Fruit fly (Drosophila melanogaster) whole organism, wandering third instar larva: ENCODE data around the gene CG32939.
A peak's percentile ranks its signal among the peaks of the same experiment; 100 is the strongest.

Source experiments
- Abd-B ChIP-seq: fragments of >200 bp; optimal IDR thresholded peaks from 2 replicates; lab custom pipeline; 2017; ENCODE audit warnings: missing biosample characterization, missing genetic modification characterization
- CG32264 ChIP-seq: fragments of 200-800 bp; sonication (Bioruptor generic); optimal IDR thresholded peaks from 2 replicates; lab custom pipeline; 2016; ENCODE audit warnings: missing biosample characterization, missing genetic modification characterization
- CG9705 ChIP-seq: fragments of 200-800 bp; sonication (Bioruptor generic); optimal IDR thresholded peaks from 2 replicates; lab custom pipeline; 2018; ENCODE audit warnings: missing biosample characterization, mild to moderate bottlenecking, missing genetic modification characterization
- CrebA ChIP-seq: fragments of 200-800 bp; sonication (Bioruptor generic); optimal IDR thresholded peaks from 2 replicates; lab custom pipeline; 2016; ENCODE audit warnings: missing biosample characterization, mild to moderate bottlenecking, missing genetic modification characterization, borderline replicate concordance
- Dfd ChIP-seq: fragments of >200 bp; optimal IDR thresholded peaks from 2 replicates; lab custom pipeline; 2017; ENCODE audit warnings: missing biosample characterization, missing genetic modification characterization
- Dif ChIP-seq: fragments of 200-275, 200-300 bp; sonication (Bioruptor generic); optimal IDR thresholded peaks from 2 replicates; lab custom pipeline; 2018; ENCODE audit warnings: missing biosample characterization, missing genetic modification characterization; ENCODE audit not compliant: partially characterized antibody
- GATAd ChIP-seq: sonication (Bioruptor generic); optimal IDR thresholded peaks from 2 replicates; lab custom pipeline; 2016; ENCODE audit warnings: missing biosample characterization, missing genetic modification characterization
- HLH106 ChIP-seq: fragments of 200-800 bp; optimal IDR thresholded peaks from 3 replicates; lab custom pipeline; 2019; ENCODE audit warnings: missing biosample characterization, mild to moderate bottlenecking, missing genetic modification characterization, moderate library complexity
- Hnf4 ChIP-seq: fragments of 200-800 bp; sonication (Bioruptor generic); optimal IDR thresholded peaks from 2 replicates; lab custom pipeline; 2016; ENCODE audit warnings: missing biosample characterization, mild to moderate bottlenecking, missing genetic modification characterization
- Hr78 ChIP-seq: fragments of >200 bp; optimal IDR thresholded peaks from 2 replicates; lab custom pipeline; 2017; ENCODE audit warnings: missing biosample characterization, missing genetic modification characterization
- Hr83 ChIP-seq: fragments of 200-300 bp; sonication (Bioruptor generic); optimal IDR thresholded peaks from 2 replicates; lab custom pipeline; 2016; ENCODE audit warnings: missing biosample characterization, mild to moderate bottlenecking, missing genetic modification characterization, moderate library complexity; ENCODE audit not compliant: poor library complexity, severe bottlenecking
- Jra ChIP-seq: sonication (Bioruptor generic); optimal IDR thresholded peaks from 2 replicates; lab custom pipeline; 2016; ENCODE audit warnings: missing biosample characterization, missing genetic modification characterization
- Mio ChIP-seq: sonication (Bioruptor generic); optimal IDR thresholded peaks from 2 replicates; lab custom pipeline; 2016; ENCODE audit warnings: missing biosample characterization, missing genetic modification characterization
- Myc ChIP-seq: fragments of >200 bp; optimal IDR thresholded peaks from 2 replicates; lab custom pipeline; 2017
- N ChIP-seq: fragments of >200 bp; optimal IDR thresholded peaks from 2 replicates; lab custom pipeline; 2018; ENCODE audit warnings: missing biosample characterization, missing external identifiers, missing genetic modification characterization
- OdsH ChIP-seq: fragments of 200-800 bp; sonication (Bioruptor generic); optimal IDR thresholded peaks from 2 replicates; lab custom pipeline; 2016; ENCODE audit warnings: missing biosample characterization, mild to moderate bottlenecking, missing genetic modification characterization
- Rel ChIP-seq, 2 experiments: fragments of 200-800 bp; sonication (Bioruptor generic) in 1 of 2; optimal IDR thresholded peaks; 2 replicates in 1 of 2; 3 replicates in 1 of 2; lab custom pipeline; 2016 to 2019; ENCODE audit warnings: mild to moderate bottlenecking in 2 of 2, missing biosample characterization in 2 of 2, missing genetic modification characterization in 2 of 2, moderate library complexity in 1 of 2
- Sp1 ChIP-seq: fragments of 200-800 bp; sonication (Bioruptor generic); optimal IDR thresholded peaks from 3 replicates; lab custom pipeline; 2019; ENCODE audit warnings: missing biosample characterization, mild to moderate bottlenecking, missing genetic modification characterization, moderate library complexity
- Vsx2 ChIP-seq: fragments of 200-300, 225-300 bp; sonication (Bioruptor generic); optimal IDR thresholded peaks from 2 replicates; lab custom pipeline; 2018; ENCODE audit warnings: missing biosample characterization, missing genetic modification characterization; ENCODE audit not compliant: partially characterized antibody
- br ChIP-seq: fragments of 200-800 bp; sonication (Bioruptor generic); optimal IDR thresholded peaks from 2 replicates; lab custom pipeline; 2016; ENCODE audit warnings: missing biosample characterization, missing genetic modification characterization
- brk ChIP-seq: fragments of 200-800 bp; sonication (Bioruptor generic); optimal IDR thresholded peaks from 2 replicates; lab custom pipeline; 2016; ENCODE audit warnings: missing biosample characterization, mild to moderate bottlenecking, missing genetic modification characterization
- dl ChIP-seq, 2 experiments: fragments of 175-275, 200-275 bp in 1 of 2; fragments of 200-275 bp in 1 of 2; sonication (Bioruptor generic); optimal IDR thresholded peaks; lab custom pipeline; 2018; ENCODE audit warnings: mild to moderate bottlenecking in 2 of 2, missing biosample characterization in 2 of 2, missing genetic modification characterization in 2 of 2, moderate library complexity in 2 of 2; ENCODE audit not compliant: partially characterized antibody in 2 of 2, insufficient read depth in 1 of 2
- dmrt93B ChIP-seq: fragments of 200-800 bp; sonication (Bioruptor generic); optimal IDR thresholded peaks from 2 replicates; lab custom pipeline; 2018; ENCODE audit warnings: missing biosample characterization, mild to moderate bottlenecking, missing genetic modification characterization
- dsf ChIP-seq: sonication (Bioruptor generic); optimal IDR thresholded peaks from 2 replicates; lab custom pipeline; 2016; ENCODE audit warnings: missing biosample characterization, missing genetic modification characterization, borderline replicate concordance
- ey ChIP-seq: fragments of 200-800 bp; sonication (Bioruptor generic); optimal IDR thresholded peaks from 2 replicates; lab custom pipeline; 2016; ENCODE audit warnings: missing biosample characterization, missing genetic modification characterization
- foxo ChIP-seq, 2 experiments: fragments of 200-800 bp; sonication (Bioruptor generic); optimal IDR thresholded peaks; 2 replicates in 1 of 2; 3 replicates in 1 of 2; lab custom pipeline; 2016 to 2017; ENCODE audit warnings: missing biosample characterization in 2 of 2, missing genetic modification characterization in 2 of 2
- fru ChIP-seq: fragments of 200-800 bp; sonication (Bioruptor generic); optimal IDR thresholded peaks from 3 replicates; lab custom pipeline; 2016; ENCODE audit warnings: missing biosample characterization, mild to moderate bottlenecking, missing genetic modification characterization
- h ChIP-seq: fragments of 200-800 bp; sonication (Bioruptor generic); optimal IDR thresholded peaks from 3 replicates; lab custom pipeline; 2016; ENCODE audit warnings: missing biosample characterization, mild to moderate bottlenecking, missing genetic modification characterization
- jim ChIP-seq: fragments of 175-275, 200-325 bp; sonication (Bioruptor generic); optimal IDR thresholded peaks from 2 replicates; lab custom pipeline; 2016; ENCODE audit warnings: missing biosample characterization, mild to moderate bottlenecking, missing genetic modification characterization
- lola ChIP-seq: fragments of >200 bp; optimal IDR thresholded peaks from 2 replicates; lab custom pipeline; 2017; ENCODE audit warnings: missing biosample characterization, missing genetic modification characterization
- pan ChIP-seq: fragments of >200 bp; optimal IDR thresholded peaks from 2 replicates; lab custom pipeline; 2017
- psq ChIP-seq: fragments of 200-800 bp; sonication (Bioruptor generic); optimal IDR thresholded peaks from 3 replicates; lab custom pipeline; 2017; ENCODE audit warnings: missing biosample characterization, mild to moderate bottlenecking, missing genetic modification characterization, moderate library complexity
- rgr ChIP-seq: fragments of 200-800 bp; sonication (Bioruptor generic); optimal IDR thresholded peaks from 3 replicates; lab custom pipeline; 2016; ENCODE audit warnings: missing biosample characterization, mild to moderate bottlenecking, missing genetic modification characterization
- sage ChIP-seq: fragments of 200-800 bp; sonication (Bioruptor generic); optimal IDR thresholded peaks from 2 replicates; lab custom pipeline; 2016; ENCODE audit warnings: missing biosample characterization, mild to moderate bottlenecking, missing genetic modification characterization
- sv ChIP-seq: fragments of 200-800 bp; sonication (Bioruptor generic); optimal IDR thresholded peaks from 3 replicates; lab custom pipeline; 2016; ENCODE audit warnings: missing biosample characterization, missing genetic modification characterization
- tai ChIP-seq: sonication (Bioruptor generic); optimal IDR thresholded peaks from 2 replicates; lab custom pipeline; 2016; ENCODE audit warnings: missing biosample characterization, missing genetic modification characterization
- usp ChIP-seq: fragments of >200 bp; optimal IDR thresholded peaks from 2 replicates; lab custom pipeline; 2017; ENCODE audit warnings: missing biosample characterization, missing genetic modification characterization
- woc ChIP-seq: sonication (Bioruptor generic); optimal IDR thresholded peaks from 2 replicates; lab custom pipeline; 2016; ENCODE audit warnings: missing biosample characterization, mild to moderate bottlenecking, missing genetic modification characterization

The CG32939 gene

dm6 chr3R:9673207-9673606 is 19.7 kb upstream of the CG32939 start:
- TF ChIP-seq sage, result no peak
- TF ChIP-seq Hr78 (GFP tag; lab: Kevin White, UChicago), result no peak
- TF ChIP-seq, all 38 proteins: peak for 0

- TF ChIP-seq Vsx2 (GFP tag; lab: Kevin White, UChicago), result no peak
- no peak for TF ChIP-seq Dif (GFP tag; lab: Kevin White, UChicago)
- TF ChIP-seq pan, result no peak
- no peak for TF ChIP-seq Abd-B
- TF ChIP-seq dmrt93B (GFP tag; lab: Kevin White, UChicago), result no peak
- TF ChIP-seq HLH106, result no peak
- no peak for TF ChIP-seq brk (GFP tag; lab: Kevin White, UChicago)
- no peak for TF ChIP-seq jim
- TF ChIP-seq Sp1 (GFP tag; lab: Kevin White, UChicago), result no peak
- TF ChIP-seq sage, result no peak
- no peak for TF ChIP-seq Mio (GFP tag; lab: Kevin White, UChicago)
- no peak for TF ChIP-seq CG9705 (GFP tag; lab: Kevin White, UChicago)
- TF ChIP-seq Hr78 (GFP tag; lab: Kevin White, UChicago), result no peak
- TF ChIP-seq dl (GFP tag; optimal IDR thresholded peaks at IDR 0.05; lab: Kevin White, UChicago; ENCODE audit: insufficient read depth in 1 of 2, partially characterized antibody in 2 of 2), result no peak
- TF ChIP-seq Jra (GFP tag; lab: Kevin White, UChicago), result no peak
- no peak for TF ChIP-seq psq (GFP tag; lab: Kevin White, UChicago)
- TF ChIP-seq Hnf4 (GFP tag; lab: Kevin White, UChicago), result no peak
- TF ChIP-seq sv (GFP tag; lab: Kevin White, UChicago), result no peak
- no peak for TF ChIP-seq usp (GFP tag; lab: Kevin White, UChicago)
Observed at dm6 chr3R:9674196-9674693, 18.6 kb upstream of the CG32939 start, which contains the start of gene Dhc1. Dhc1 (minus strand) TSS chr3R:9674643.

- TF ChIP-seq OdsH (GFP tag; lab: Kevin White, UChicago) (peak; percentile 19), Abd-B (no peak), h (GFP tag; lab: Kevin White, UChicago) (no peak), usp (GFP tag; lab: Kevin White, UChicago) (no peak), dmrt93B (GFP tag; lab: Kevin White, UChicago) (no peak), sage (no peak), Sp1 (GFP tag; lab: Kevin White, UChicago) (no peak), CrebA (GFP tag; lab: Kevin White, UChicago) (no peak), woc (GFP tag; lab: Kevin White, UChicago) (no peak), Hr83 (peak; percentile 33), fru (GFP tag; lab: Kevin White, UChicago) (no peak), ey (GFP tag; lab: Kevin White, UChicago) (peak; percentile 61), Rel (GFP tag; optimal IDR thresholded peaks at IDR 0.05; lab: Kevin White, UChicago) (no peak), Rel (tag; optimal IDR thresholded peaks at IDR 0.05; lab: Kevin White, UChicago) (no peak), Vsx2 (GFP tag; lab: Kevin White, UChicago) (no peak), lola (GFP tag; lab: Kevin White, UChicago) (no peak), brk (GFP tag; lab: Kevin White, UChicago) (no peak), psq (GFP tag; lab: Kevin White, UChicago) (no peak), rgr (GFP tag; lab: Kevin White, UChicago) (no peak), Hr78 (GFP tag; lab: Kevin White, UChicago) (no peak), foxo (GFP tag; optimal IDR thresholded peaks at IDR 0.05; lab: Kevin White, UChicago) (peak in 1 of 2 experiments; percentile 36), CG9705 (GFP tag; lab: Kevin White, UChicago) (no peak), dl (GFP tag; optimal IDR thresholded peaks at IDR 0.05; lab: Kevin White, UChicago; ENCODE audit: insufficient read depth in 1 of 2, partially characterized antibody in 2 of 2) (no peak), GATAd (GFP tag; lab: Kevin White, UChicago) (peak; percentile 38), HLH106 (no peak), br (GFP tag; lab: Kevin White, UChicago) (no peak), CG32264 (GFP tag; lab: Kevin White, UChicago) (peak; percentile 31), sv (GFP tag; lab: Kevin White, UChicago) (no peak), pan (no peak), Dif (GFP tag; lab: Kevin White, UChicago) (no peak), Mio (GFP tag; lab: Kevin White, UChicago) (peak; percentile 60), dsf (GFP tag; lab: Kevin White, UChicago) (no peak), jim (peak; percentile 9), Dfd (GFP tag; lab: Kevin White, UChicago) (no peak), Hnf4 (GFP tag; lab: Kevin White, UChicago) (no peak), N (no peak), Jra (GFP tag; lab: Kevin White, UChicago) (no peak), tai (GFP tag; lab: Kevin White, UChicago) (no peak), Myc (lab: Kevin White, UChicago) (no peak)
- TF ChIP-seq, all 38 proteins: peak for 8
Observed at dm6 chr3R:9674968-9675573, 17.8 kb upstream of the CG32939 start, which contains the start of gene Nepl12. Nepl12 (plus strand) TSS chr3R:9675523.
